Worm (Caenorhabditis elegans): ENCODE results near the gene K09A9.8.

Gene K09A9.8

DNA sequence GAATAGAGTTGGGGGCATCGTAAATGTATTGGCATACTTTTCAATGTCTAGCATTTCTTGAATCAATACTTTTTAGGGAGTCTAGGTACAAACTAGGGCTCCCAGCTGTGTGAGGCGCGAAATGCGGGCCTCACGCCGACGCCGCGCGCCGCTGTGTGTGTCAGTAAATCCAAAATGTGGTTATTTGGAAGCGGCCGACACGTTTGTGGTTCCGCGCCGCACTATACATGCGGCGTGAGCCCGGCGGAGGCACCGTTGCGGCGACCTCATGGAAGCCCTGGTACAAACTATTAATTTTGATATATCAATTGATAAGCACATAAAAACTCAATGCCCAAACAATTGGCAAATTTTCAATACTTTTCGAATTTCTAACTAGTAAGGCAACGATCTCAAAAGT, 10.8 kb downstream of the K09A9.8 start:
- TF ChIP-seq F13C5.2 (tag; optimal IDR thresholded peaks at IDR 0.05) (no peak), flt-1 (GFP tag; IDR thresholded peaks at IDR 0.05) (no peak), ceh-36 (tag; optimal IDR thresholded peaks at IDR 0.05) (no peak), ama-1 (optimal IDR thresholded peaks at IDR 0.05) (no peak), ceh-13 (GFP tag; optimal IDR thresholded peaks at IDR 0.05) (no peak), tbx-37 (GFP tag; conservative IDR thresholded peaks at IDR 0.05) (no peak), ets-7 (tag; optimal IDR thresholded peaks at IDR 0.05) (no peak), hnd-1 (tag; optimal IDR thresholded peaks at IDR 0.05) (no peak), B0310.2 (tag; optimal IDR thresholded peaks at IDR 0.05) (no peak), tbx-11 (GFP tag; IDR thresholded peaks at IDR 0.05) (no peak), hmbx-1 (tag; optimal IDR thresholded peaks at IDR 0.05) (no peak), scrt-1 (GFP tag; IDR thresholded peaks at IDR 0.05) (no peak), hmg-4 (GFP tag; optimal IDR thresholded peaks at IDR 0.05) (no peak), tra-4 (tag; optimal IDR thresholded peaks at IDR 0.05) (no peak), aly-1 (tag; optimal IDR thresholded peaks at IDR 0.05) (no peak), sea-1 (GFP tag; conservative IDR thresholded peaks at IDR 0.05) (no peak), pes-1 (GFP tag; IDR thresholded peaks at IDR 0.05) (no peak)

DNA sequence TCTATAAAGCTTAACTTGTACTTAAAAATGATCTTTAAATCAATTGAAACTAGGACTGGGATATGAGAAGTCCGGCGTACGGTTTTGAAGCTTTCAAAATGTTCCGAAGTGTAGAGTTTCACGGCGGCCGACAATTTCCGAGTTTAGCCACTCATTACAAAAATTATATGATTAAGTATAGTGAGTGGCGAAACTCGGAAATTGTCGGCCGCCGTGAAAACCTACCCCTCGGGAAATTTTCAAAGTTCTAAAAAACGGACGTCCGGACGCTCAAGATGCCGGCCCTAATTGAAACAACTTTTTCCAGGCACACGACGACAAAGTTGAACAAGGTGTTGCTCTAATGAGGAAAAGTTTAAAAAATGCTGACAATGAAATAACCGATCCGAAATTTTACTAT, 11.8 kb downstream of the K09A9.8 start:
- no peak for TF ChIP-seq tbx-11 (GFP tag; IDR thresholded peaks at IDR 0.05)
- no peak for TF ChIP-seq tbx-37 (GFP tag; conservative IDR thresholded peaks at IDR 0.05)
- no peak for TF ChIP-seq hmbx-1 (tag; optimal IDR thresholded peaks at IDR 0.05)
- TF ChIP-seq pes-1 (GFP tag; IDR thresholded peaks at IDR 0.05), result no peak
- no peak for TF ChIP-seq ama-1 (optimal IDR thresholded peaks at IDR 0.05)

DNA sequence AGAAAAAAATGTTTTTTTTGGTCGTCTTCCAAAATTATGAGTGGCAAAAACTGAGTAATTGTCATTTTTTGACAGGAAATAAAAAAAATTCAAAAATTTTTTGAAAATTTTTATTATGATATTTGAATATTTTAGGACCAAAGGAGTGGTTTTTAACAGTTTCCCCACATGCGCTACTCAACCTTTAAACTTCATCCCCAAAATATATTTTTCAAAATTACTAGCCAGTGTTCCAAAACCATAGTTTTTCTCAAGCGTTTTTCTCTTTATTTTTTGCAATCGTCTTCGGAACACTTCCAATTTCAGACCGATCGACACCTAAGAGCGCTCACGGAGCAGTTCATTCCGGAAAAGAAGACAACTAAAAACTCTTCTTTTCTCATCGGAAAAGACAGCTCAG, 20.0 kb downstream of the K09A9.8 start, which contains the start of gene K09A9.6:
Gene K09A9.6 (plus strand): TSS at position 301 of the 400 bp plus-strand sequence.
- TF ChIP-seq tbx-37 (GFP tag; conservative IDR thresholded peaks at IDR 0.05) (no peak), pes-1 (GFP tag; IDR thresholded peaks at IDR 0.05) (no peak), hmbx-1 (tag; optimal IDR thresholded peaks at IDR 0.05) (no peak), tbx-11 (GFP tag; IDR thresholded peaks at IDR 0.05) (no peak), B0310.2 (tag; optimal IDR thresholded peaks at IDR 0.05) (no peak), aly-1 (tag; optimal IDR thresholded peaks at IDR 0.05) (no peak), ceh-36 (tag; optimal IDR thresholded peaks at IDR 0.05) (no peak), ets-7 (tag; optimal IDR thresholded peaks at IDR 0.05) (no peak)

DNA sequence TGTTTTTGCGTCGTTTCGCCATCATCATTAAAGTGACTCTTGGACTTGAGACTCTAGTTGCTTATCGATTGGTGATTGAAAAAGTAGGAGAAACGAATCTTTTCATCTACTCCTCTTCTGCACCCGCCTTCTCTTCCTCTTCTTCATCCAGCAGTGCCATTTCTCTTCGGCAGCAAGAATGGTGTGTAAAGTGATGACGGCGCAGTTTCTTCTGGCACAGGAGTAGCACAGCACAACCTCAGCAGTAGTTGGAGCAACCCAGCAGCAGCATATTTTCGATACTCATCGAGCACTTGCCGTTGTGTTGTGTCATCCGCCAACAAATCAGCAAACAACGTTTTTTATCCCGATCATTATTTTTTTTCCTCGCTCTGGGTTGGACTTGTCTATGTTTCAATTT, 21.5 kb downstream of the K09A9.8 start:
- TF ChIP-seq ama-1 (optimal IDR thresholded peaks at IDR 0.05) (no peak), ceh-36 (tag; optimal IDR thresholded peaks at IDR 0.05) (no peak), B0310.2 (tag; optimal IDR thresholded peaks at IDR 0.05) (no peak), sea-1 (GFP tag; conservative IDR thresholded peaks at IDR 0.05) (no peak), ets-7 (tag; optimal IDR thresholded peaks at IDR 0.05) (no peak), tbx-11 (GFP tag; IDR thresholded peaks at IDR 0.05) (no peak), pes-1 (GFP tag; IDR thresholded peaks at IDR 0.05) (no peak), scrt-1 (GFP tag; IDR thresholded peaks at IDR 0.05) (no peak), F13C5.2 (tag; optimal IDR thresholded peaks at IDR 0.05) (no peak), tra-4 (tag; optimal IDR thresholded peaks at IDR 0.05) (no peak), ceh-13 (GFP tag; optimal IDR thresholded peaks at IDR 0.05) (no peak), flt-1 (GFP tag; IDR thresholded peaks at IDR 0.05) (no peak)

DNA sequence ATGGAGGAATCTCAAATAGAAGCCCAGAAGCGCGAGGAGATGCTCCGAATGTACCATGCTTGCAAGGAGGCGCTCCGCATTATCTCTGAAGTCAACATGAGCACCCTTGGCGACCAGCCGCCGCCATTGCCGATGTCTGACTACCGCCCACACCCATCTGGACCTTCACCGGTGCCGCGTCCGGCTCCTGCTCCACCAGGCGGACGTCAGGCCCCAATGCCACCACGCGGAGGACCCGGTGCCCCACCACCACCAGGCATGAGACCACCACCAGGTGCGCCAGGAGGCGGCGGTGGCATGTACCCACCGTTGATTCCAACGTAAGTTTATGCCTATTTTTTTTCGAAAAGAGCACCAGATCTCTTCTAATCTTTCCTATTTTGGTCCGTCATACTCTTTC, 25.0 kb downstream of the K09A9.8 start:
- TF ChIP-seq F13C5.2 (tag; optimal IDR thresholded peaks at IDR 0.05) (no peak), aly-1 (tag; optimal IDR thresholded peaks at IDR 0.05) (peak; percentile 5)

DNA sequence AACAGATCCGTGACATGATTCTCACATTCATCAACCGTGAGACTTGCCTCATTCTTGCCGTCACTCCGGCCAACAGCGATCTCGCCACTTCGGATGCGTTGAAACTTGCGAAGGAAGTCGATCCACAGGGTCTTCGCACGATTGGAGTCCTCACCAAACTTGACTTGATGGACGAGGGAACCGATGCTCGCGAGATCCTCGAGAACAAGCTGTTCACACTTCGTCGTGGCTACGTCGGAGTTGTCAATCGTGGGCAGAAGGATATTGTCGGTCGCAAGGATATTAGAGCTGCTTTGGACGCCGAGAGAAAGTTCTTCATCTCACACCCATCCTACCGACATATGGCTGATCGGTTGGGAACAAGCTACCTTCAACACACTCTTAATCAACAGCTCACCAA, 27.3 kb downstream of the K09A9.8 start:
- TF ChIP-seq scrt-1 (GFP tag; IDR thresholded peaks at IDR 0.05) (no peak), tbx-37 (GFP tag; conservative IDR thresholded peaks at IDR 0.05) (no peak), ets-7 (tag; optimal IDR thresholded peaks at IDR 0.05) (no peak), flt-1 (GFP tag; IDR thresholded peaks at IDR 0.05) (no peak), tbx-11 (GFP tag; IDR thresholded peaks at IDR 0.05) (no peak), ceh-13 (GFP tag; optimal IDR thresholded peaks at IDR 0.05) (no peak)

DNA sequence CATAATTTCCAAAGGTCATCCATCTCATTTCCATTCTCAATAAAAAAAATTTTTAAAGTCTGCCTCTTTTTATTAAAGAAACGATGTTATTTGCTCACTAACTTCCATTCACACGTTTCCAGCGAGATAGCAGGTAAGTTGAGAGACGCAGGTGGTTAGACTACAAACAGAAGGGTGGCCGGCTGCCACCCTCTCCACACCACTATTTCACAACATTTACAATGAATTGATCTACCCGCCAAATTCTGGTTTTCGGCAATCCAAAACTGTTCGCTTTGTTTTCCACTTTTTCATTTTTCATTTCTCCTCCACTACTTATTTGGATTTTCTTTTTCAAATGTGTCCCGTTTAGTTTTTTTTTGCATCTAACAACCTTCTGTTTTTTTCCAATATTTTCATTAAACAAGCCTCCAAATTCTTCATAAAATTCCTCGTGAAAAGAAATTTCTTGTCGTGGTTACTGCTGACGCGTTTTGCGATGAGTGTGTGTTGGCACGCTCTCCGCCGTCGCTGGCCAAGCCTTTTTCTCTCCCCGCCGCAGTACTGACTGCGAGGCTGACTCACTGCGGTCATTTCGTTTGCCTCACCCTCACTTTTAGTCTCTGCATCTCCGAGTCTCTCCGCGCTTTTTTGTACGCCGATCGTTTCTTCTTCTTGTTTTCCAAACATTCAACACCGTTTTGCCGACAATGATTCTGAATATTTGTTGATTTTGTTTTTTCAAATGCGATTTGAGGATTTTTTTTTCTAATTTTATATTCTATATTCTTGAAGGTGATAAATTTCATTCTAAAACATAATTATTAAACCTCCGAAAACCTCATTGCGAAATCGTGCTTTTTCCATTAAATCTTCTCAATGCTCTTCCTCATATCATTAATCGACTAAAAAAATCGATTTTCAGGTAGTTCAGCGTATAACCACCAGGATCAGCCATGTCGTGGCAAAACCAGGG, 28.7 kb downstream of the K09A9.8 start, which contains the start of gene dyn-1:
Gene dyn-1 (plus strand): TSS at position 905 of the 955 bp plus-strand sequence.
- TF ChIP-seq aly-1 (tag; optimal IDR thresholded peaks at IDR 0.05) (peak; percentile 3), hmg-4 (GFP tag; optimal IDR thresholded peaks at IDR 0.05) (peak; percentile 50), ets-7 (tag; optimal IDR thresholded peaks at IDR 0.05) (no peak), scrt-1 (GFP tag; IDR thresholded peaks at IDR 0.05) (no peak), B0310.2 (tag; optimal IDR thresholded peaks at IDR 0.05) (peak; percentile 8)

DNA sequence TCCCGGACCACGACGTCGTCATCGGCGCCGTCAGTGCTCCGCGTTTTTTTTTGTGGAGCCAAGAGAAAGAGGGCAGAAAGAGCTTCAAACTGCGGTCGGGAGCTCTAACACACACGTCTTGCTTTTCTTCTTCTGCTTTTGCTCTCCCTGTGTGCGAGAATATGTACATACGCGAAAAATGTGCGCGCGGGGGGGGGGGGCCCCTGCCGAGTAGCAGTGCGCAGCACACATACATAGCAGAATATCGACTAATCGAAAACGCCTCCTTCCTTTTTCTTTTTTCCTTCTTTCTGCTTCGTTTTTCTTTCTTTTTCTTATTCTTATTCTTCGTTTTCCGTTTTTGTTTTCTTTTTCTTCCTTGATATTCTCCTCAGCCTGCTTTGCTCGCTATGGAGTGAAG, 30.3 kb downstream of the K09A9.8 start:
- TF ChIP-seq hmg-4 (GFP tag; optimal IDR thresholded peaks at IDR 0.05), result peak; percentile 50
- no peak for TF ChIP-seq aly-1 (tag; optimal IDR thresholded peaks at IDR 0.05)
- TF ChIP-seq pes-1 (GFP tag; IDR thresholded peaks at IDR 0.05), result 0 out of 2 replicates have a peak, but pooled peaks have one; percentile 49
- TF ChIP-seq F13C5.2 (tag; optimal IDR thresholded peaks at IDR 0.05), result peak; percentile 22
- no peak for TF ChIP-seq tbx-11 (GFP tag; IDR thresholded peaks at IDR 0.05)
